Worm (Caenorhabditis elegans) whole organism, late embryonic: Measurements from ENCODE around the gene F54B8.1.

Experiments used
- ceh-19 ChIP-seq: fragments of 200-800 bp; sonication (Bioruptor generic); optimal IDR thresholded peaks from 2 replicates; lab custom pipeline; 2018; ENCODE audit warnings: mild to moderate bottlenecking, missing genetic modification characterization, missing compliant biosample characterization
- fkh-10 ChIP-seq: fragments of 150-350 bp; optimal IDR thresholded peaks from 2 replicates; lab custom pipeline; 2014; ENCODE audit warnings: missing biosample characterization, missing genetic modification reagents, missing genetic modification characterization
- nfya-1 ChIP-seq: sonication (generic microtip); optimal IDR thresholded peaks from 2 replicates; lab custom pipeline; 2017; ENCODE audit warnings: missing genetic modification characterization, mild to moderate bottlenecking, missing compliant biosample characterization, antibody characterized with exemption, moderate library complexity

ce11 chrV:15796087-15796486 lies 14.5 kb upstream of the F54B8.1 start, which contains the start of gene nhr-223:
- TF ChIP-seq fkh-10 (no peak), nfya-1 (tag; lab: Kevin White, UChicago) (no peak), ceh-19 (GFP tag; lab: Kevin White, UChicago) (no peak)
